Worm (Caenorhabditis elegans): ENCODE results near the gene pbs-1.

- no peak for TF ChIP-seq tbx-2 (tag; optimal IDR thresholded peaks at IDR 0.05)
- no peak for TF ChIP-seq gmeb-2 (tag; optimal IDR thresholded peaks at IDR 0.05)
- no peak for TF ChIP-seq fkh-10 (GFP tag; optimal IDR thresholded peaks at IDR 0.05)
- TF ChIP-seq unc-86 (tag; optimal IDR thresholded peaks at IDR 0.05), result no peak
- no peak for TF ChIP-seq ets-4 (tag; optimal IDR thresholded peaks at IDR 0.05)
- TF ChIP-seq K09A11.1 (tag; optimal IDR thresholded peaks at IDR 0.05; ENCODE audit: insufficient read depth), result no peak
- no peak for TF ChIP-seq elt-2 (tag; optimal IDR thresholded peaks at IDR 0.05)
- no peak for TF ChIP-seq nhr-11 (tag; optimal IDR thresholded peaks at IDR 0.05)
- TF ChIP-seq ceh-22 (tag; optimal IDR thresholded peaks at IDR 0.05), result no peak
- TF ChIP-seq unc-3 (GFP tag; conservative IDR thresholded peaks at IDR 0.05), result no peak
- no peak for TF ChIP-seq unc-3 (tag; optimal IDR thresholded peaks at IDR 0.05)
- TF ChIP-seq pqm-1 (tag; optimal IDR thresholded peaks at IDR 0.05), result no peak
- no peak for TF ChIP-seq nfya-1 (tag; optimal IDR thresholded peaks at IDR 0.05)
Measured at ce11 chrIV:1713618-1714017, 4.1 kb upstream of the pbs-1 start.
